Worm (Caenorhabditis elegans): ENCODE measurements around the gene top-3.

The top-3 gene

DNA sequence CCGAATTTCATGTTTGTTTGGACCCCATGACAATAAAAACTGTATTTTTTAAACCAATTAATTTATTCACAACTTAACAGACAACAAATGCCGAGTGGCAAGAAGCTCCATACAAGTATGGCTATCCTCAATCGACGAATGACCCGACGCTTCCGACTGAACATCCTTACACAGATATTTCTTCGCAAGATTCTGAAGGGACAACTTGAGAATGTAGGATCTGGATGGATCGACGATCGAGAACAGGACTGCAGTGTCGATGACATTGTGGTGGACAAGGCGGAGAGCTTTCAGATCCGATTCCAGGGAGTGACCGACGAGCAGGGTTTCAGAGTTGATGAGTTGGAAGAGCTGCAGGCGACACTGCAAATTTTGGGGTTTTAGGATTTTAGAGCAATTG lies 39.6 kb upstream of the top-3 start:
- TF ChIP-seq syd-9 (tag; optimal IDR thresholded peaks at IDR 0.05): no peak
- TF ChIP-seq zip-5 (tag; optimal IDR thresholded peaks at IDR 0.05): no peak
- TF ChIP-seq nfya-1 (tag; optimal IDR thresholded peaks at IDR 0.05): no peak
- no peak for TF ChIP-seq ztf-16 (tag; optimal IDR thresholded peaks at IDR 0.05)
- no peak for TF ChIP-seq lim-6 (tag; optimal IDR thresholded peaks at IDR 0.05)
- no peak for TF ChIP-seq elt-4 (tag; optimal IDR thresholded peaks at IDR 0.05)
- no peak for TF ChIP-seq ceh-2 (tag; optimal IDR thresholded peaks at IDR 0.05)

DNA sequence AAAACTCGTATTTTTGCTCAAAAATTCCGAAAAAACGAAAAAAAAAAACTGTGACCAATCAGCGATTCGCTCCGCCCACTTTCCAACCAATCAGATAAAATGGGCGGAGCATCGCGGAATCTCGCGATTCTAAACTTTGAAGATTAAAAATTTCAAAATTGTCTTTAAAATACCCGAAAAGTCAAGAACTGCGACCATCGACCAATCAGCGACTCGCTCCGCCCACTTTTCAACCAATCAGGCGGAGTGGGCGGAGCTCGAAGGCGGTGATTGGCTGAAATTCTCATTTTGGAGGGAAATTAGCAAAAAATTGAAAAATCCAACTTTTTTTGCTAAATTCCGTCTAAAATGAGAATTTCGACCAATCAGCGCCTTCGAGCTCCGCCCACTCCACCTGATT lies 35.8 kb upstream of the top-3 start:
- peak; percentile 55 for TF ChIP-seq nfya-1 (tag; optimal IDR thresholded peaks at IDR 0.05)
- no peak for TF ChIP-seq dmd-4 (tag; optimal IDR thresholded peaks at IDR 0.05; ENCODE audit: borderline replicate concordance)
- no peak for TF ChIP-seq ets-4 (tag; optimal IDR thresholded peaks at IDR 0.05)
- no peak for TF ChIP-seq hlh-13 (GFP tag; optimal IDR thresholded peaks at IDR 0.05)
- no peak for TF ChIP-seq ceh-34 (tag; optimal IDR thresholded peaks at IDR 0.05)

DNA sequence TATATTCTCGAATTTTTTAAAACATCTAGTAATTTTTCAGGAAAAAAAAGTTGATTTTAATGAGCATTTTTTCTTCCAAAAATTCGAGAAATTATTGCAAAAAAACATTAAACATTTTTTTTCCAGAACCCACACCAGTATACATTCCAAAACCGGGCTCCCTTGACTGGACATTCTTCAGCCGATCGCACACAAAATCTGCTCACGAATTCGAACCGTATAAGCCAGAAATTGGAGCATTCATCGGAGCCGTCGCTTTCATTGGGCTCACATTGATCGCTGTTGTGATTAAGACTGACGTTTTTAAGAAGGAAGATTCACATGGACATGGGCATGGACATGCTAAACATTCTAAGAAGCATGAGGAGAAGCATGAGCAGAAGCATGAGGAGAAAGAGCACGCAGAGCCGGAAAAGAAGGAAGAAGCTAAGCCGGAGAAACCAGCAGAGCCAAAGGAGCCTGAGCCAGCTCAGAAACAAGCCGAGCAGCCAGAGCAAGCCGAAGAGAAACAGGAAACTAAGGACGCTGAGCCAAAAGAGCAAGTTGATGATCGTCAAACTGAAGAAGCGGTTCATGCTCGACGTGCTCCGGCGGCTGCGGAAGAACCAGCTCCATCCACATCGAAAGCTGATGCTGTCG lies 31.8 kb upstream of the top-3 start:
- TF ChIP-seq tbx-7 (tag; optimal IDR thresholded peaks at IDR 0.05): no peak
- no peak for TF ChIP-seq ceh-24 (tag; optimal IDR thresholded peaks at IDR 0.05)
- no peak for TF ChIP-seq ceh-19 (GFP tag; optimal IDR thresholded peaks at IDR 0.05)
- no peak for TF ChIP-seq fax-1 (tag; optimal IDR thresholded peaks at IDR 0.05)
- no peak for TF ChIP-seq pha-2 (tag; optimal IDR thresholded peaks at IDR 0.05)
- TF ChIP-seq unc-3 (GFP tag; conservative IDR thresholded peaks at IDR 0.05): no peak
- TF ChIP-seq unc-3 (tag; optimal IDR thresholded peaks at IDR 0.05): no peak
- TF ChIP-seq unc-55 (GFP tag; optimal IDR thresholded peaks at IDR 0.05): no peak
- no peak for TF ChIP-seq elt-2 (tag; optimal IDR thresholded peaks at IDR 0.05)

DNA sequence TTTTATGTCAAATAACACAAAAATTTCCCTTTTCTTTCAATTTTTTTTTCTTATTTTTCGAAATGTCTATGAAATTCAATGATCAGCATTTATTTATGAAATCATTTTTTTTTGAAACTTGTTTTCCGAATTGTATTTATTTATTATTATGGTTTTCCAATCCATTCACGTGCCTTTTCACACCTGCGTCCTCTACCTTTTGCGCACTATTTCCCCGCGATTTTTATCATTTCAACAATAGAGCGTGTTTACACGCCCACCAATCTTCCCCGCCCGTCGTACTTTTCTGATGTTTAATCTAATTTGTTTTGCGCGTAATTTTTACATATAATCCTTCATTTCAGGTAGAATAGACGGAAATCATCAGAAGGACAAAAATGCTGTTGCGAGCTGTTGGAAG lies 29.8 kb upstream of the top-3 start, which contains the start of gene wah-1:
Gene wah-1, plus strand, starts transcription at position 345 of the 400 bp plus-strand sequence.
- TF ChIP-seq pha-4 (tag; optimal IDR thresholded peaks at IDR 0.05) (no peak), sox-4 (tag; optimal IDR thresholded peaks at IDR 0.05) (no peak), fax-1 (tag; optimal IDR thresholded peaks at IDR 0.05) (no peak), elt-2 (tag; optimal IDR thresholded peaks at IDR 0.05) (peak; percentile 5), ceh-24 (tag; optimal IDR thresholded peaks at IDR 0.05) (no peak), hlh-30 (tag; optimal IDR thresholded peaks at IDR 0.05; ENCODE audit: insufficient read depth) (peak; percentile 9), rnt-1 (tag; optimal IDR thresholded peaks at IDR 0.05) (no peak)

DNA sequence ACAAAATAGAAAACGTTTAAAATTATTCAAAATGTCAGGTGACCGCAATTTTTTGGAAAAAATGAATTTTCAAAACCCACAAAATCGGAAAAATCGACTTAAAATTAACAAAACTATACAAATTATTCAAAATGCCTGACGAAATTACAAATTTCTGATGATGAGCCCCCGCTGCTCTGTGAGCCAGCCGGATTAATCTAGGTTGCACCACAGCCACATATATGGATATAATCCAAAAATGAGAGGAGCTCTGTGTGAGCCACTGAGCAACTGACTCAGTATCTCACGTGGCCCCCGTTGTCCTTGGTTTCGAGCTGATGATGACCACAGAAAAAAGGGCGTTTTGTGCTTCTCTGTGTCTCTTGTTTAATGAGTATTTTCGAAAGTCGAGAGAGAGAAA lies 25.1 kb upstream of the top-3 start:
- TF ChIP-seq elt-4 (tag; optimal IDR thresholded peaks at IDR 0.05) (no peak), ceh-2 (tag; optimal IDR thresholded peaks at IDR 0.05) (no peak), pha-4 (tag; optimal IDR thresholded peaks at IDR 0.05) (no peak)

DNA sequence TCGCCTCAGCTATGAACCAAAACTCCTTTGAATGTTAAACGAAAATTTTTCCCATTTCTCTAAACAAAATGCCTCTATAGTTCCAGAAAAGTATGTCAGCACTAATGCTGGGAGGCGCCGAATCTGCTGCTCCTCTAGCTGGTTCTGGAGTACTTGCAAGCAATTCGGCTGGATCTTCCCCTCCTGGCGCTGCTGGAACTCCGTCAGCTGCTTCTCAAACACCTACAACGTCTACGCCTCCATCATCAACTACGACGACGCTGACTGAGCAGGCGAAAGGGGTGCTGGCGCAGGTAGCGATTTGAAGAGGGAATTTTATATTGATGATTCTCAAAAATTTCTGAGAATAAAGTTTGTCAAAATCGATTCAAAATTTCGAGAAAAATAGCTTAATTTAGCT lies 22.5 kb upstream of the top-3 start:
- TF ChIP-seq tbx-2 (tag; optimal IDR thresholded peaks at IDR 0.05): no peak
- TF ChIP-seq ama-1 (optimal IDR thresholded peaks at IDR 0.05): no peak
- TF ChIP-seq syd-9 (tag; optimal IDR thresholded peaks at IDR 0.05): no peak
- TF ChIP-seq Y22D7AL.16 (tag; optimal IDR thresholded peaks at IDR 0.05): no peak
- no peak for TF ChIP-seq ceh-48 (tag; optimal IDR thresholded peaks at IDR 0.05)
- TF ChIP-seq ceh-31 (tag; optimal IDR thresholded peaks at IDR 0.05): no peak
- TF ChIP-seq ahr-1 (tag; optimal IDR thresholded peaks at IDR 0.05): no peak
- TF ChIP-seq C38D4.7 (GFP tag; optimal IDR thresholded peaks at IDR 0.05): no peak
- no peak for TF ChIP-seq lim-6 (tag; optimal IDR thresholded peaks at IDR 0.05)
- TF ChIP-seq ets-4 (tag; optimal IDR thresholded peaks at IDR 0.05): no peak
- no peak for TF ChIP-seq sdc-2 (tag; optimal IDR thresholded peaks at IDR 0.05)
- no peak for TF ChIP-seq pat-9 (tag; optimal IDR thresholded peaks at IDR 0.05)
- TF ChIP-seq zip-5 (tag; optimal IDR thresholded peaks at IDR 0.05): no peak
- no peak for TF ChIP-seq sox-2 (GFP tag; IDR thresholded peaks at IDR 0.05)
- TF ChIP-seq ceh-45 (GFP tag; IDR thresholded peaks at IDR 0.05): no peak
